Fruit fly (Drosophila melanogaster) whole organism, embryonic: Measurements from ENCODE around the gene rost.
A peak's percentile ranks its signal among the peaks of the same experiment; 100 is the strongest.

Experiments
- Atf6 ChIP-seq: fragments of 200-800 bp; sonication (Bioruptor generic); IDR thresholded peaks from 2 replicates; pipeline ENCODE4 v1.3.6; 2022; ENCODE audit warnings: missing biosample characterization, missing genetic modification characterization
- CG10979 ChIP-seq: fragments of 200-800 bp; sonication (Bioruptor generic); optimal IDR thresholded peaks from 2 replicates; lab custom pipeline; 2018; ENCODE audit warnings: missing biosample characterization, mild to moderate bottlenecking, missing genetic modification characterization, moderate library complexity
- CG16813 ChIP-seq: fragments of 200-800 bp; sonication (Bioruptor generic); IDR thresholded peaks from 3 replicates; pipeline ENCODE4 v1.3.6; 2022; ENCODE audit warnings: missing biosample characterization, missing genetic modification characterization; ENCODE audit not compliant: partially characterized antibody
- CG16863 ChIP-seq: fragments of 200-800 bp; sonication (Bioruptor generic); optimal IDR thresholded peaks from 3 replicates; lab custom pipeline; 2016; ENCODE audit warnings: missing biosample characterization, missing genetic modification characterization
- CG17802 ChIP-seq: fragments of 200-800 bp; sonication (Bioruptor generic); optimal IDR thresholded peaks from 2 replicates; lab custom pipeline; 2018; ENCODE audit warnings: missing biosample characterization, mild to moderate bottlenecking, missing genetic modification characterization, moderate library complexity
- CG1792 ChIP-seq: fragments of 200-800 bp; sonication (Bioruptor generic); optimal IDR thresholded peaks from 2 replicates; lab custom pipeline; 2016; ENCODE audit warnings: missing biosample characterization, missing genetic modification characterization
- CG18619 ChIP-seq: fragments of 200-800 bp; sonication (Bioruptor generic); optimal IDR thresholded peaks from 3 replicates; lab custom pipeline; 2017; ENCODE audit warnings: missing biosample characterization, mild to moderate bottlenecking, missing genetic modification characterization
- CG4282 ChIP-seq: fragments of 200-800 bp; sonication (Bioruptor generic); optimal IDR thresholded peaks from 2 replicates; lab custom pipeline; 2016; ENCODE audit warnings: missing biosample characterization, missing genetic modification characterization
- CG43689 ChIP-seq: fragments of 200-800 bp; sonication (Bioruptor generic); IDR thresholded peaks from 2 replicates; pipeline ENCODE4 v1.3.6; 2022; ENCODE audit warnings: missing biosample characterization, missing genetic modification characterization
- CG7786 ChIP-seq: fragments of 200-800 bp; sonication (Bioruptor generic); optimal IDR thresholded peaks from 2 replicates; lab custom pipeline; 2016; ENCODE audit warnings: missing biosample characterization, missing genetic modification characterization
- CG7987 ChIP-seq: fragments of 200-800 bp; sonication (Bioruptor generic); optimal IDR thresholded peaks from 2 replicates; lab custom pipeline; 2018; ENCODE audit warnings: missing biosample characterization, mild to moderate bottlenecking, missing genetic modification characterization, moderate library complexity
- CG9609 ChIP-seq: fragments of 200-800 bp; sonication (Bioruptor generic); optimal IDR thresholded peaks from 3 replicates; lab custom pipeline; 2016; ENCODE audit warnings: missing biosample characterization, missing genetic modification characterization
- D ChIP-seq, 2 experiments: fragments of 200-800 bp in 1 of 2; fragments of >200 bp in 1 of 2; sonication (Bioruptor generic) in 1 of 2; optimal IDR thresholded peaks; 2 replicates in 1 of 2; 3 replicates in 1 of 2; lab custom pipeline; 2017; ENCODE audit warnings: mild to moderate bottlenecking in 1 of 2, missing biosample characterization in 1 of 2, missing genetic modification characterization in 1 of 2, missing genetic modification reagents in 1 of 2
- D19A ChIP-seq: fragments of 200-800 bp; optimal IDR thresholded peaks from 3 replicates; lab custom pipeline; 2019; ENCODE audit warnings: missing biosample characterization, mild to moderate bottlenecking, missing genetic modification characterization, moderate library complexity
- Doc2 ChIP-seq: fragments of 200-800 bp; sonication (Bioruptor generic); IDR thresholded peaks from 2 replicates; pipeline ENCODE4 v1.3.6; 2022; ENCODE audit warnings: missing biosample characterization, missing genetic modification characterization
- Elba2 ChIP-seq: fragments of 200-800 bp; sonication (Bioruptor generic); optimal IDR thresholded peaks from 3 replicates; lab custom pipeline; 2016; ENCODE audit warnings: missing biosample characterization, missing genetic modification characterization
- Ets97D ChIP-seq: fragments of 200-800 bp; sonication (Bioruptor generic); optimal IDR thresholded peaks from 3 replicates; lab custom pipeline; 2016; ENCODE audit warnings: missing biosample characterization, missing genetic modification characterization
- Gsc ChIP-seq: fragments of 200-800 bp; sonication (Bioruptor generic); IDR thresholded peaks from 2 replicates; pipeline ENCODE4 v1.3.6; 2022; ENCODE audit warnings: missing biosample characterization, missing genetic modification characterization
- HLH3B ChIP-seq: fragments of 200-800 bp; sonication (Bioruptor generic); IDR thresholded peaks from 2 replicates; pipeline ENCODE4 v1.3.6; 2022; ENCODE audit warnings: missing biosample characterization, missing genetic modification characterization
- HmgZ ChIP-seq: fragments of 200-800 bp; sonication (Bioruptor generic); optimal IDR thresholded peaks from 2 replicates; lab custom pipeline; 2018; ENCODE audit warnings: missing biosample characterization, mild to moderate bottlenecking, missing genetic modification characterization
- MESR4 ChIP-seq: fragments of 200-800 bp; sonication (Bioruptor generic); optimal IDR thresholded peaks from 2 replicates; lab custom pipeline; 2018; ENCODE audit warnings: missing biosample characterization, mild to moderate bottlenecking, missing genetic modification characterization, moderate library complexity
- Pdp1 ChIP-seq, 2 experiments: fragments of 200-800 bp; sonication (Bioruptor generic); optimal IDR thresholded peaks; 3 replicates each; lab custom pipeline; 2016; ENCODE audit warnings: missing biosample characterization in 2 of 2, missing genetic modification characterization in 2 of 2, mild to moderate bottlenecking in 1 of 2, moderate library complexity in 1 of 2
- Scr ChIP-seq: fragments of 200-800 bp; sonication (Bioruptor generic); IDR thresholded peaks from 2 replicates; pipeline ENCODE4 v1.3.6; 2022; ENCODE audit warnings: missing biosample characterization, missing genetic modification characterization; ENCODE audit not compliant: partially characterized antibody
- Sox102F ChIP-seq: fragments of 200-800 bp; sonication (Bioruptor generic); optimal IDR thresholded peaks from 2 replicates; lab custom pipeline; 2018; ENCODE audit warnings: missing biosample characterization, mild to moderate bottlenecking, missing genetic modification characterization, moderate library complexity
- ato ChIP-seq: fragments of 200-800 bp; sonication (Bioruptor generic); IDR thresholded peaks from 2 replicates; pipeline ENCODE4 v1.3.6; 2022; ENCODE audit warnings: missing biosample characterization, missing genetic modification characterization; ENCODE audit not compliant: partially characterized antibody
- az2 ChIP-seq: fragments of 200-800 bp; sonication (Bioruptor generic); optimal IDR thresholded peaks from 3 replicates; lab custom pipeline; 2016; ENCODE audit warnings: missing biosample characterization, missing genetic modification characterization
- btn ChIP-seq: fragments of 200-800 bp; sonication (Bioruptor generic); optimal IDR thresholded peaks from 2 replicates; lab custom pipeline; 2016; ENCODE audit warnings: missing biosample characterization, missing genetic modification characterization
- chn ChIP-seq: fragments of 200-800 bp; sonication (Bioruptor generic); optimal IDR thresholded peaks from 2 replicates; lab custom pipeline; 2016; ENCODE audit warnings: missing biosample characterization, missing genetic modification characterization
- dysf ChIP-seq: fragments of 200-800 bp; sonication (Bioruptor generic); IDR thresholded peaks from 3 replicates; pipeline ENCODE4 v1.3.6; 2022; ENCODE audit warnings: missing biosample characterization, missing genetic modification characterization
- en ChIP-seq: fragments of 200-800 bp; sonication (Bioruptor generic); optimal IDR thresholded peaks from 2 replicates; lab custom pipeline; 2016; ENCODE audit warnings: missing biosample characterization, missing genetic modification characterization
- exex ChIP-seq: fragments of 200-800 bp; sonication (Bioruptor generic); optimal IDR thresholded peaks from 4 replicates; lab custom pipeline; 2018; ENCODE audit warnings: missing biosample characterization, mild to moderate bottlenecking, missing genetic modification characterization, moderate library complexity
- fd64A ChIP-seq: fragments of 200-800 bp; sonication (Bioruptor generic); optimal IDR thresholded peaks from 3 replicates; lab custom pipeline; 2018; ENCODE audit warnings: missing biosample characterization, mild to moderate bottlenecking, missing genetic modification characterization
- fu2 ChIP-seq: fragments of 200-800 bp; sonication (Bioruptor generic); optimal IDR thresholded peaks from 2 replicates; lab custom pipeline; 2016; ENCODE audit warnings: missing biosample characterization, missing genetic modification characterization
- gcm2 ChIP-seq: fragments of 200-800 bp; sonication (Bioruptor generic); optimal IDR thresholded peaks from 2 replicates; lab custom pipeline; 2016; ENCODE audit warnings: missing biosample characterization, missing genetic modification characterization
- grn ChIP-seq: fragments of 200-800 bp; sonication (Bioruptor generic); optimal IDR thresholded peaks from 3 replicates; lab custom pipeline; 2017; ENCODE audit warnings: missing biosample characterization, missing genetic modification characterization
- kay ChIP-seq: fragments of 200-800 bp; sonication (Bioruptor generic); optimal IDR thresholded peaks from 2 replicates; lab custom pipeline; 2016; ENCODE audit warnings: missing biosample characterization, missing genetic modification characterization
- lov ChIP-seq, 2 experiments: fragments of 200-800 bp in 1 of 2; fragments of >200 bp in 1 of 2; sonication (Bioruptor generic) in 1 of 2; IDR thresholded peaks in 1 of 2; optimal IDR thresholded peaks in 1 of 2; 2 replicates in 1 of 2; 3 replicates in 1 of 2; pipeline versions ENCODE4 v1.3.6 to Lab custom; 2017 to 2022; ENCODE audit warnings: missing biosample characterization in 1 of 2, missing genetic modification characterization in 1 of 2
- pzg ChIP-seq: fragments of 200-800 bp; sonication (Bioruptor generic); optimal IDR thresholded peaks from 3 replicates; lab custom pipeline; 2018; ENCODE audit warnings: missing biosample characterization, mild to moderate bottlenecking, missing genetic modification characterization, moderate library complexity
- scrt ChIP-seq: fragments of 200-800 bp; sonication (Bioruptor generic); optimal IDR thresholded peaks from 2 replicates; lab custom pipeline; 2018; ENCODE audit warnings: missing biosample characterization, mild to moderate bottlenecking, missing genetic modification characterization, moderate library complexity
- seq ChIP-seq: fragments of 200-800 bp; sonication (Bioruptor generic); IDR thresholded peaks from 2 replicates; pipeline ENCODE4 v1.3.6; 2022; ENCODE audit warnings: missing biosample characterization, missing genetic modification characterization
- sna ChIP-seq: fragments of 200-800 bp; sonication (Bioruptor generic); IDR thresholded peaks from 2 replicates; pipeline ENCODE4 v1.3.6; 2022; ENCODE audit warnings: missing biosample characterization, missing genetic modification characterization; ENCODE audit not compliant: partially characterized antibody
- sqz ChIP-seq: fragments of 200-800 bp; sonication (Bioruptor generic); optimal IDR thresholded peaks from 3 replicates; lab custom pipeline; 2018; ENCODE audit warnings: missing biosample characterization, mild to moderate bottlenecking, missing genetic modification characterization
- stwl ChIP-seq: fragments of 200-800 bp; sonication (Bioruptor generic); optimal IDR thresholded peaks from 3 replicates; lab custom pipeline; 2018; ENCODE audit warnings: missing biosample characterization, mild to moderate bottlenecking, missing genetic modification characterization, moderate library complexity
- sug ChIP-seq: fragments of 200-800 bp; optimal IDR thresholded peaks from 2 replicates; lab custom pipeline; 2019; ENCODE audit warnings: missing biosample characterization, mild to moderate bottlenecking, missing genetic modification characterization, moderate library complexity
- tna ChIP-seq: fragments of 200-800 bp; sonication (Bioruptor generic); IDR thresholded peaks from 2 replicates; pipeline ENCODE4 v1.3.6; 2022; ENCODE audit warnings: missing biosample characterization, missing genetic modification characterization; ENCODE audit not compliant: partially characterized antibody
- tup ChIP-seq: fragments of 200-800 bp; sonication (Bioruptor generic); optimal IDR thresholded peaks from 2 replicates; lab custom pipeline; 2016; ENCODE audit warnings: missing biosample characterization, mild to moderate bottlenecking, missing genetic modification characterization, moderate library complexity
- unc-4 ChIP-seq: fragments of 200-800 bp; sonication (Bioruptor generic); IDR thresholded peaks from 2 replicates; pipeline ENCODE4 v1.3.6; 2022; ENCODE audit warnings: missing biosample characterization, missing genetic modification characterization; ENCODE audit not compliant: partially characterized antibody
- zfh1 ChIP-seq: fragments of 200-800 bp; sonication (Bioruptor generic); IDR thresholded peaks from 3 replicates; pipeline ENCODE4 v1.3.6; 2022; ENCODE audit warnings: missing biosample characterization, missing genetic modification characterization

Gene rost

DNA sequence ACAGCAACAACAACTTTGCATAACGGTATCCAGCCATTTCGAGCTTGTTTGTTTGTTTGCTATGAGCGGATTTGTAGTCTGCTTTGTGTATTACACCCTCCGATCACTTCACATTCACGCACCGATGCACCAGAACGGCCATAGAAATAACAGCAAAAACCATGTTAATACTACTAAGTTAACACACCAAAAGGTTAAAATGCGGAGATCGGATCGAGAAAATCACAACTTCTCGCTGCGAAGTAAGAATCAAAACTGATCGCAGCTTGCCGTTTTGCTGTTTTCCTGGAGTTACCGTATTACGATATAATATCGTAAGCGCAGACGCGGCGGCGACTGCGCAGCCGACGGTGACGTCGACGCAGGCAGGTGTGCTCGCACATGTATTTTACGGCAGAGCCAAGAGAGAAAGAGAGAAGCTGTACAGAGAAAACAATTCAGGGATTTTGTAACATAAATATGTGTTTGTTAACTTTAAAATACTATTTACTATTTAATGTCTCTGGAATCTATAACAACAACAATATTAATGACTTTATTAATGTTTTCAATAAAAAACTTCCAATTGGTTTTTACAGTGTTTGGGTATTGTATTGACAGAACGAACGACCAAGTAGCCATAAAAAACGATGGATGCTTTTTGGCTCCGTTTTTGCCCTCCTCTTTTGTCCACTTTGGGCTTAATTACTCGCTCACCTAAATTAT is 4.6 kb downstream of the rost start, which contains the start of gene CG13101 (continued):
- TF ChIP-seq lov (optimal IDR thresholded peaks at IDR 0.05; lab: Kevin White, UChicago) (no peak), lov (GFP tag; IDR thresholded peaks at IDR 0.05; lab: Robert Waterston, UW) (peak; percentile 85; the same call in 2 of the 3 replicates), CG18619 (GFP tag; lab: Kevin White, UChicago) (peak; percentile 87), Sox102F (GFP tag; lab: Kevin White, UChicago) (peak; percentile 86), dysf (GFP tag; lab: Robert Waterston, UW) (peak; percentile 97), CG43689 (GFP tag; lab: Robert Waterston, UW) (peak; percentile 83), kay (GFP tag; lab: Kevin White, UChicago) (peak; percentile 77), Gsc (GFP tag; lab: Robert Waterston, UW) (no peak), sug (tag; lab: Kevin White, UChicago) (peak; percentile 72), zfh1 (GFP tag; lab: Robert Waterston, UW) (peak; percentile 94), scrt (peak; percentile 79), chn (GFP tag; lab: Kevin White, UChicago) (peak; percentile 83), Ets97D (GFP tag; lab: Kevin White, UChicago) (peak; percentile 53), stwl (peak; percentile 24), Doc2 (no peak), CG9609 (GFP tag; lab: Kevin White, UChicago) (peak; percentile 69), exex (tag; lab: Kevin White, UChicago) (peak; percentile 70), tna (GFP tag; lab: Robert Waterston, UW) (no peak), HLH3B (peak; percentile 95), fu2 (GFP tag; lab: Kevin White, UChicago) (peak; percentile 63), sqz (GFP tag; lab: Kevin White, UChicago) (peak; percentile 92), btn (GFP tag; lab: Kevin White, UChicago) (no peak), sna (GFP tag; lab: Robert Waterston, UW) (no peak), ato (GFP tag; lab: Robert Waterston, UW) (no peak), CG7786 (GFP tag; lab: Kevin White, UChicago) (peak; percentile 83), HmgZ (tag; lab: Kevin White, UChicago) (peak; percentile 91), az2 (GFP tag; lab: Kevin White, UChicago) (peak; percentile 93), CG7987 (GFP tag; lab: Kevin White, UChicago) (peak; percentile 76), CG16813 (no peak), Pdp1 (GFP tag; optimal IDR thresholded peaks at IDR 0.05; lab: Kevin White, UChicago) (peak; percentile 85 to 87), CG10979 (tag; lab: Kevin White, UChicago) (peak; percentile 94), fd64A (GFP tag; lab: Kevin White, UChicago) (peak; percentile 53), CG16863 (GFP tag; lab: Kevin White, UChicago) (peak; percentile 85), MESR4 (GFP tag; lab: Kevin White, UChicago) (peak; percentile 42), grn (GFP tag; lab: Kevin White, UChicago) (peak; percentile 54), D (optimal IDR thresholded peaks at IDR 0.05; lab: Kevin White, UChicago) (no peak), D (GFP tag; optimal IDR thresholded peaks at IDR 0.05; lab: Kevin White, UChicago) (peak; percentile 89), en (GFP tag; lab: Kevin White, UChicago) (peak; percentile 68), CG1792 (GFP tag; lab: Kevin White, UChicago) (peak; percentile 72), Atf6 (GFP tag; lab: Robert Waterston, UW) (peak; percentile 96), D19A (tag; lab: Kevin White, UChicago) (peak; percentile 80), CG17802 (tag; lab: Kevin White, UChicago) (peak; percentile 57), pzg (GFP tag; lab: Kevin White, UChicago) (peak; percentile 2), Scr (GFP tag; lab: Robert Waterston, UW) (no peak), CG4282 (peak; percentile 23), seq (GFP tag; lab: Robert Waterston, UW) (peak; percentile 94), Elba2 (peak; percentile 41), tup (peak; percentile 75), unc-4 (GFP tag; lab: Robert Waterston, UW) (no peak), gcm2 (GFP tag; lab: Kevin White, UChicago) (peak; percentile 60)
